Worm (Caenorhabditis elegans): ENCODE data around the gene ints-6.
"Not testable (repeated sequence)": the region's sequence is repeated elsewhere in the genome, so short reads cannot be mapped to it uniquely, and the experiment has no call there.

ints-6 gene

DNA sequence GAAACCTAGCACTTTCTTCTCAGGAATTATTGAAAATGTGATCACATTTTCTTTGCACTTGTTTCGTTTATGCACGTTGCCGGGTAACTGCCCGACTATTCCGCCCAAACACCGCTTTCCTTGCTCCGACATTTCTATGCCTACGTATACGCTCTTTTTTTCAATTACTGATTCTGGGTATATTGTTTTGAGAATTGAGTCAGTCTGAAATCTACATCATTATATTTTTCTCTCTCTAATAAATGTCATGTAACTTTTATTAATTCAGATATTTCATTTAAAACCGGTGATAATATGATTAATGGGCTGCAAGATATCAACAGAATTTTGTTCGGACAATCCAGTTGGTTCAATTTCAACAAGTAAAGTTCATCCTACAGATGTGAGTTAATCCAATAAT lies 5.9 kb downstream of the ints-6 start, which contains the start of gene ttll-11:
Gene ttll-11, plus strand, starts transcription at position 301 of the 400 bp plus-strand sequence.
- no peak for TF ChIP-seq unc-62 (GFP tag; optimal IDR thresholded peaks at IDR 0.05)

DNA sequence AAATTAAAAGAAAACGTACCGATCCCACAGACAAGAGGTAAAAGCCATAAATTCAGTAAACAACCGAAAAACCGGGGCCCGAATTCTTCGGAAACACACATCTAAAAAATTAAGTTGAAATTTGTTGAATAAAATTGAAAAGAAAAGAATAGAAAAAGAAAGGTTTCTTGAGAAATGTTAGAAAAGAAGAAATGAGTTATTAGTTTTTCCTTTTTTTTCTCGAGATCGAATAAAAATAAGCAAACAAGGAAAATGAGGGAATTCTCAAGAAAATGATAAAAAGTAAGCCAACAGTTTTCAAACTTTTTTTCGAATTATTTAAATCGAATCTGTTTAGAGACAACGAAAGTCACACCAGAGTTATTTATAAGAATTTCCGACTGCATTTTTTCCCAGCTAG lies 14.0 kb downstream of the ints-6 start, which contains the start of gene H23L24.4:
Gene H23L24.4, minus strand, starts transcription at position 101 of the 400 bp plus-strand sequence.
- TF ChIP-seq unc-62 (GFP tag; optimal IDR thresholded peaks at IDR 0.05), result no peak

DNA sequence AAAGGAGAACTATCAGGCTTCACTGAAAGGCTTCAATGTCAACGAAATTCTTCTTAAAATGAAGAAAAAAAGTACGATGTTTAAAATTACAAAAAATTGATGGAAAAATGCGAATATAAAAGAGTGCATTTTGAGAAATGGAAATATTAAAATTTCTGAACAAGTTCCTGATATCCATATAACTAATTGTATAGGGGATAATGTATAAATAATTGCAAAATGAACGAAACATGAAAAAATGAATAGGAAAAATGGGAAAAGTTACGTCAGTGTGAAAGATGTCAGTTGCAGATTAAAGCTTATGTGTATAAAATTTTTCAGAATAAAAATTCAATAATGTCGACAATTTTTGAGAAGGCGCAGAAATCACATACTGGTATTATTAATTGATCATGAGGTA lies 16.5 kb downstream of the ints-6 start:
- no peak for TF ChIP-seq unc-62 (GFP tag; optimal IDR thresholded peaks at IDR 0.05)

DNA sequence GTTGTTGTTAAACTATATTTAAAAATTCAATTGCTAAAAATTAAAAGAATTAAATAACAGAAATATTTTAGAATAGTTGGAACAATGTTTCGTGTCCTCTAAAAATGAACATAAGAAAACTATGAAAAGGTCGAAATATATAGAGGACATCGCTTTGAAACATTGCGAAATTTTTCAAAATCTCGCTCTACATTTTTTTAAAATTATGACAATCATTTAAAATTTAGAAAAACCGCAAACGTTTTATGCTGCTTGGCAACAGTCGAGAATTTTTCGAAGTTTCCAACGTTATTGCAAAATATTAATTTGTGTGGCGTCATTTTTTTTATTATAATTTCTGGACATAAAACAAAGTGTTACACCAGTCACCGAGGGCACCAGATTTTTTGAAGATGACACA lies 23.5 kb downstream of the ints-6 start, which contains the start of the genes parg-2 and ipla-5:
Gene parg-2, minus strand, starts transcription at position 101 of the 400 bp plus-strand sequence.
Gene ipla-5, plus strand, starts transcription at position 216 of the 400 bp plus-strand sequence.
- TF ChIP-seq unc-62 (GFP tag; optimal IDR thresholded peaks at IDR 0.05), result not testable (repeated sequence)

DNA sequence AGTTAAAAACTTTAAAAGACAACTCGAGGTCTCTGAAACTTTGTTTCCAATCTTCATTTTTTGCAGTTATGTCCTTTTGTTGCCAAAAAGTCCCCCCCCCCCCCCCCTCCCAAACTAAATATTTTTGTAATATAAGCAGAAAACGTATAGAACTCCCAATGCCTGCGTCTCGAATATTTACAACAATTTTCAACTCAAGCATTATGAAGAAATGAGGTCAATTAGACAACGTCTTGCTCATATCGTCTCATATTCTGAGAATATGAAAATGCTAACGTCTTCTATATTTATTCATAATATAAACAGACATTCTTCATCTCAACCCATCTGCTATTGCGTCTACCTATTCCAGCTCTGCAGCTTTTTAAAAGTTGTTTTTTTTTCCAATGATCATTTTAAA lies 26.6 kb downstream of the ints-6 start, which contains the start of gene H23L24.1:
Gene H23L24.1, plus strand, starts transcription at position 301 of the 400 bp plus-strand sequence.
- no peak for TF ChIP-seq unc-62 (GFP tag; optimal IDR thresholded peaks at IDR 0.05)

DNA sequence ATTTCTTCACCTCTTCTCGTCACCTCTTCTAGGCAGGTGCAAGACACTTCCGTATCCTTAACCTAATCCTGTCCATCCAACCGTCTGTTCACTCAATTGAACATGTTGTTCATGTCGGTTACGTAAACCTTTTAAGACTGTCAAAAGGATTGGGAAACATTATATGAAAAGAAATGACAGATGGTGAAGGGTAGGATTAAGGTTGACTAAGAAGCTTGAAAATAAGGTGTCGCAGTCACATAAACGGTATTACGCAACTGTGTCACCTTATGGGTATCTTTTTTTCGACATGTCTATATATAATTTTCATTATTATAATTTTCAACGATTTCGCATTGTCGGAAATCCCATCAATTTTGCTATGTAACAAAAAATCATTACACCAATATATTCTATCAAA lies 31.3 kb downstream of the ints-6 start:
- no peak for TF ChIP-seq unc-62 (GFP tag; optimal IDR thresholded peaks at IDR 0.05)

DNA sequence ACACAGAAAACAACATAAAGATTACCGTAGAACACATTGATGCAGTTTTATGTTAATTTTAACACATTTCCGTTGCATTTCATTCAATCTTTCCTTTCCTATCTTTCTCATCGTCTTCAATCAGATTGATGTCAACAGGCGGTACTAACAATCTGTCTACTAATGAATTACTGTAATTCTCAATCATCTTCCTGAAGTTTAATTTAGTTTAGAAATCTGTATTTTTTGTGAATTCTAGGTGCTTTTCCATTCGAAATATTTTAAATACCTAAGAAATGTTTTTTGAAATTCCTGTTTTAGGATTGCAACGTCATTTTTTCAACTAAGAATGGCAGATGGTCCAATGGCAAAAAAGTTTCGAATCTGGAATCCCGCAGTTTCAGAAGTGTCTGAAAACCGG lies 32.2 kb downstream of the ints-6 start, which contains the start of gene F21D5.9:
Gene F21D5.9, plus strand, starts transcription at position 301 of the 400 bp plus-strand sequence.
- TF ChIP-seq unc-62 (GFP tag; optimal IDR thresholded peaks at IDR 0.05), result no peak

DNA sequence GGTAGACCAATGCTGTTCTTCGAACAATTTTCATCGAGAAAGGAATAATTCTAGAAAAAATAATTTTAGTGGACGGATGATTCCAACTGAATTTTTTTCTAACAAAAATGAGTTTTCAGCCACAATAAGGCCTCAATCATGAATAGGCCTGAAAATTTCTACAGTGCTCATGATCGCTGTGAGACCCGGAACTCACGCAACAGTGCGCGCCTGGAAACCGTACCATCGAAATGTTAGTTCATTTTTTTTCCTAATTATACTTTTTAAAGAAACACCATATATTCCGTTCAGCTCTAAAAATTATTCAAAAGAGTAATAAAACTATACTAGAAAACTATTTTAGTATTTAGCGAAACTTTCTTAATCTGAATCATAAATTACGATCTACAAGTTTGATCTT lies 33.4 kb downstream of the ints-6 start:
- TF ChIP-seq unc-62 (GFP tag; optimal IDR thresholded peaks at IDR 0.05), result no peak

DNA sequence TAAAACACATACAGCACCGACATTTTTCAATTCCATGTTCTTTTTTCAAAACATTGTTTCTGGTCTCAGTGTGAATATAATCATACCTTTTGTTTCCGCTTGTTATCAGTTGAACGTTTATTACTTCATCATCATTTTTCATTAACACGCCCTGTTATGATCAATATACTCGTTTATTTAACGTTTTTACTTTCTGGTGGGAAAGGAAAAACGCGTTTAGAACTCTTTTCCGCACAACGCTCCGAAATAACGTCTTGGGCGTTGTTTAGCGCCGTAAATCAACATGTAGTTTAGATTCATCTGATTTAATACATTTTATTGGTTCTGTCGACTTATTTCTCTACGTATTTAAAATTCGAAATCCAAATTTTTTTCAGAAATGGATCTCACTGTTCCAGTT lies 33.8 kb downstream of the ints-6 start, which contains the start of gene pgm-3:
Gene pgm-3, plus strand, starts transcription at position 378 of the 400 bp plus-strand sequence.
- TF ChIP-seq unc-62 (GFP tag; optimal IDR thresholded peaks at IDR 0.05), result no peak

DNA sequence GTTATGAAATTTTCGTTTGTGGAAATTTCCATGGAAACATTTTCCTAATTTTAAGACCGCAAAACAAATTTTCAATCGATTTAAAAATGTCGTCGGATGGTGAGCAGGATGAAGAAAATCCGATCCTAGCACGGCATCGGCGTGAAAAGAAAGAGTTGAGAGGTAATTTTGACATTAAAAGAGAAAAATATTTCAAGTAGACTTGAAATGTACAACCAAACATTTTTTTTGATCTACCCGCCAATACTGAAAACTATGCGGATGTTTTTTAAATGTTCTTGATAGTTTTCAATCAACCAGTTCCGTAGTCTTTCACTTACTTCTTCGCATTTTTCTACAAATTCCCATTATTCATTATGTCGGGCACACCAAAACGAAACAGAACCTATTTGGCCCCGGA lies 36.6 kb downstream of the ints-6 start, which contains the start of gene otub-3:
Gene otub-3, plus strand, starts transcription at position 56 of the 400 bp plus-strand sequence.
- TF ChIP-seq unc-62 (GFP tag; optimal IDR thresholded peaks at IDR 0.05), result no peak

DNA sequence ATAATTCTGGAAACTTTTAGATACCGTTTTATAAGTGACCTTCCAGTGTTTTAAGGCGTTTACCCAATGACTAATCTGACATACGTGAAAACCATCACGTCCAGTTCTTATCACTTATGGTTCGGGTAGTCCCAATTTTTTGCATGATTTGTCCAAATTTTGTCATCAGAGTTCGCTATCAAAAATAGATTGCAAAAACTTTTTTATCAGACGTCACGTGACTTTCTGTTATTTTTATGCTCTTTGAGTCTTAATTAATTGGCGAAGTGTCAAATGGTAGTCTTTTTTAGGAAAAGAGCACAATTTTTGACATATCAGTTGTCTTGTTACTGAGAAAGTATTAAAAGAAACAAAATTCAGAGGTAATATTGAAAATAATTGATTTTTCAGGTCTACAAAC lies 38.1 kb downstream of the ints-6 start:
- TF ChIP-seq unc-62 (GFP tag; optimal IDR thresholded peaks at IDR 0.05), result no peak

DNA sequence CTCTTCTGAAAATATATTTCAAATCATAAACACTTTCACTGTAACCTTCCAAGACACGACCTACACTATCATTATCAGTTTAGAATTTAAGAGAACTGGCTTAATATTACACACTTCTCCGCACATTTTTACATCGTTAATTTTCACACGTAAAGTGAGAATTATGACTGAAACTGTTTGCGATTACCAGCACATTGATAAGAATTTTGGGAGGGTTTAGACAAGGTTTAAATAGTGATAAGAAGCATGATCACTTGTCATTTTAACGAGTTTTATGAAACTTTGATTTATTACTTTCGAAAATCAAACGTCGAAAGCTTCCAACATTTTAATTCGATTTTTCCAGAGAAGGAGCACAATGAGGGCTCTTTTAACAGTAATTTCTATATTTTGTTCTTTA lies 38.9 kb downstream of the ints-6 start, which contains the start of gene F21D5.3:
Gene F21D5.3, plus strand, starts transcription at position 347 of the 400 bp plus-strand sequence.
- no peak for TF ChIP-seq unc-62 (GFP tag; optimal IDR thresholded peaks at IDR 0.05)

DNA sequence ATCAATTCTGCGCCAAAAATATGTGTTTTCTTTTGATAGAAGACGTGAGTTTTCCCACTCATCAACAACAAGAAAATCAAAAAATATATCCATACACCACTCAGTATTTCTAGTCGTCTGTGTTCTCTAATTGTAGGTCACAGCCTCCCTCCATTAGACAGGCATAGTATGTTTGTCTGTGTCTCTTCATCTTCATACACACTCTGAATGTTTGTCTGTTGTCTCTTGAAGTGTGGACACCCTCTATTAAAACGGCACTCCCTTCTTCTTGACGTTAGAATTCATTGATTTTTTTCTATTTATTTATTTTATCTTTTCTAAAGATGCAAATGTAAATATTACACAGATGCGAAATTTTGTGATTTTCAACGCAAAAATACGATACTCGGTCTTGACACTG lies 45.8 kb downstream of the ints-6 start:
- TF ChIP-seq unc-62 (GFP tag; optimal IDR thresholded peaks at IDR 0.05), result no peak

DNA sequence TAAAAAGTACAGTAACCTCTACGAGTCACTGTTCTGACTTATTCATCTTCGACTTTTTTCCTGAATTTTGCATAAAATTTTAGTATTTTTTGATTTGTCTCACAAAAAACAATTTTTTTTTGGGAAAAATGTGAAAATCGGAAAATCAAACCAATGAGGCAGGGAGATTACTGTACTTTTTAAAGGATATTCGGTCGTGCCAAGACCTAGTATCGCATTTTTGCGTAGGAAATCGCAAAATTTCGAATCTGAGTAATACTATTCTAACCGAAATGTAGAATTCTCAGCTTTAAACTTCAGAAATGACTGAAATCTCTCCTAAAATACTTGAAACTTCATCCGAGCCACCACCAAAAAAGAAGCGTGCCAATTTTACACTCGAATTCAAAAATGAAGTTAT lies 46.2 kb downstream of the ints-6 start, which contains the start of gene F21D5.4:
Gene F21D5.4, plus strand, starts transcription at position 301 of the 400 bp plus-strand sequence.
- TF ChIP-seq unc-62 (GFP tag; optimal IDR thresholded peaks at IDR 0.05), result no peak

DNA sequence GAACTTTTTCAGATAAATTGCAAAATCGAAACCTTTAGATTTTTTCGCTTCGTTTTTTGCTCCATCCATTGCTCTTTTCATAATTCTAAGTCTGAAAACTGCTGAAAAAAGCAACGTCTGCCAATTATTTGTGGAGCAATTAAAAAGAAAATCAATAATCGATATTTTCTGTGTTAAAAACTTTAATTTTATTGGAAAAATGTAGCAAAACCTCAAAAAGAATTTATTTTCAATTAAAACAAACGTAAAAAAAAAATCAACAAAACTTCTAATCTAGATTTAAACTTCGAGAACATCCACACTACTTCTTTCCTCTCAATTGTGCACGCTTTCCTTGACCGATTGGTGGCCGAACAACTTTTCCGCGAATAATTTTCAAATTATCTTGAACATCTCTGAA lies 47.7 kb downstream of the ints-6 start, which contains the start of gene F21D5.5:
Gene F21D5.5, minus strand, starts transcription at position 101 of the 400 bp plus-strand sequence.
- TF ChIP-seq unc-62 (GFP tag; optimal IDR thresholded peaks at IDR 0.05), result no peak

DNA sequence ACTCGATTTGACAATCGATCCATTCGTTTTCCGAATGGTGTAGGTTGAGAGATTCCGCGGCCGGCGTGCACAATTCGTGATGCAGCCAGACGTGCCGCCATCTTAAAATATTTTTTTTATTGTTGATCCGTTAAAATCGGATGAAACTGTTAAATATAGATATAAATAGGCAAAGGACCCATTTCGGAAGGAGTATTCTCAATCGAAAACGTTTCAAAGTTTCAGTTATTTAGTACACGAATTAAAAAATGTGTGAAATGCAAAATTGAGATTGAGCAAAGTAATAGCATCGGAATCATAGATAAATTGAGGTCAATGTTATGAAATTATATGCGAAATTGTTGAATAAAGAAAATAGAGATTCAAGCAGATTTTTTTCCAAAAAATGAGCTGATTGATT lies 48.4 kb downstream of the ints-6 start, which contains the start of gene mrps-33:
Gene mrps-33, minus strand, starts transcription at position 101 of the 400 bp plus-strand sequence.
- no peak for TF ChIP-seq unc-62 (GFP tag; optimal IDR thresholded peaks at IDR 0.05)

DNA sequence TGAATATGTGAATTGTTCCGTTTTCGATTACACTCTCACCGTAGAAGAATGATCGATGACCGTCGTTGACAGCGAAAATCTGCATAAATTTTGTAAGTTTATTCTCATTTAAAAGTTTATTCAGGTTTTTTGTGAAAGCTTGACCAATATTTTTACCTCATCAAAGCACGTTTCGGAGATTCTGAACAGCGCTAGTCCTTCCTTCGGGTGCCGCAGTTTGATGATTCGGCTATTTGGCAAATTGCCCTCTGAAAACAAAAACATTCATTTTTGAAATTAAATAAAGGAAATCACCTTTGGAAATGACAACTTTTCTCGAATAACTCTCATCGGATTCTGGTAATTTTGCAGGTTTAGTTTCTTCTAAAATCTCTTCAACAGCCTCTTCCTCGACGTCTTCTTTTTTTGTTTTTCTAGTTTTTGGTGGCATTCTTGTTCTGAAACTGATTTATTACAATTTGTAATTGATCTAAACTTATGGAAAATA lies 49.5 kb downstream of the ints-6 start, which contains the start of gene F21D5.6:
Gene F21D5.6, minus strand, starts transcription at position 437 of the 487 bp plus-strand sequence.
- TF ChIP-seq unc-62 (GFP tag; optimal IDR thresholded peaks at IDR 0.05), result no peak
